Worm (Caenorhabditis elegans) whole organism, L4 larva: ENCODE measurements around the gene F09A5.2.

Experiments used
- F37D6.2 ChIP-seq: sonication (generic microtip); optimal IDR thresholded peaks from 2 replicates; lab custom pipeline; 2016; ENCODE audit warnings: mild to moderate bottlenecking, missing genetic modification characterization, missing compliant biosample characterization
- R02D3.7 ChIP-seq: fragments of 150-350 bp; sonication (generic microtip); optimal IDR thresholded peaks from 3 replicates; lab custom pipeline; 2014; ENCODE audit warnings: missing biosample characterization, missing genetic modification characterization
- Y48G9A.11 ChIP-seq: fragments of 200-800 bp; sonication (Bioruptor generic); IDR thresholded peaks from 2 replicates; pipeline ENCODE4 v1.3.6; 2022; ENCODE audit warnings: missing genetic modification reagents, missing genetic modification characterization, missing compliant biosample characterization
- ceh-32 ChIP-seq: sonication (generic microtip); optimal IDR thresholded peaks from 2 replicates; lab custom pipeline; 2016; ENCODE audit warnings: mild to moderate bottlenecking, missing genetic modification characterization, missing compliant biosample characterization; ENCODE audit not compliant: poor library complexity
- ctbp-1 ChIP-seq: fragments of 200-800 bp; sonication (Bioruptor generic); IDR thresholded peaks from 2 replicates; pipeline ENCODE4 v1.3.6; 2022; ENCODE audit warnings: missing genetic modification reagents, missing genetic modification characterization, missing compliant biosample characterization
- daf-16 ChIP-seq, 3 experiments: sonication (generic microtip); optimal IDR thresholded peaks; 2 replicates each; lab custom pipeline; 2016 to 2017; ENCODE audit warnings: missing genetic modification characterization in 3 of 3, missing genetic modification reagents in 3 of 3, mild to moderate bottlenecking in 2 of 3, missing compliant biosample characterization in 2 of 3, missing biosample characterization in 1 of 3, moderate library complexity in 1 of 3
- daf-19 ChIP-seq: fragments of 200-800 bp; sonication (Bioruptor generic); conservative IDR thresholded peaks from 2 replicates; pipeline ENCODE4 v1.3.6; 2022; ENCODE audit warnings: missing genetic modification characterization, missing compliant biosample characterization
- daf-8 ChIP-seq: fragments of 200-800 bp; sonication (Bioruptor generic); IDR thresholded peaks from 2 replicates; pipeline ENCODE4 v1.3.6; 2022; ENCODE audit warnings: missing genetic modification characterization, missing compliant biosample characterization
- dmd-6 ChIP-seq: fragments of 200-800 bp; sonication (Bioruptor generic); IDR thresholded peaks from 2 replicates; pipeline ENCODE4 v1.3.6; 2022; ENCODE audit warnings: missing genetic modification reagents, missing genetic modification characterization, missing compliant biosample characterization
- dve-1 ChIP-seq: sonication (generic microtip); optimal IDR thresholded peaks from 2 replicates; lab custom pipeline; 2017; ENCODE audit warnings: antibody characterized with exemption, mild to moderate bottlenecking, missing genetic modification characterization, missing compliant biosample characterization; ENCODE audit not compliant: insufficient read depth
- egl-27 ChIP-seq: sonication (generic microtip); optimal IDR thresholded peaks from 3 replicates; lab custom pipeline; 2017; ENCODE audit warnings: missing biosample characterization, missing genetic modification reagents, missing genetic modification characterization
- fkh-10 ChIP-seq: fragments of 150-350 bp; optimal IDR thresholded peaks from 2 replicates; lab custom pipeline; 2014; ENCODE audit warnings: missing biosample characterization, missing genetic modification reagents, missing genetic modification characterization
- hif-1 ChIP-seq, 2 experiments: sonication (generic microtip); optimal IDR thresholded peaks; 2 replicates each; lab custom pipeline; 2016 to 2017; ENCODE audit warnings: missing compliant biosample characterization in 2 of 2, missing genetic modification characterization in 2 of 2, missing genetic modification reagents in 2 of 2, missing genotype in 2 of 2, mild to moderate bottlenecking in 1 of 2
- hlh-11 ChIP-seq: fragments of 200-800 bp; sonication (Bioruptor generic); optimal IDR thresholded peaks from 2 replicates; lab custom pipeline; 2018; ENCODE audit warnings: mild to moderate bottlenecking, missing genetic modification characterization, missing compliant biosample characterization
- hlh-30 ChIP-seq: sonication (generic microtip); optimal IDR thresholded peaks from 2 replicates; lab custom pipeline; 2017; ENCODE audit warnings: antibody characterized with exemption, mild to moderate bottlenecking, missing genetic modification characterization, missing compliant biosample characterization; ENCODE audit not compliant: insufficient read depth
- hmg-1.1 ChIP-seq: fragments of 200-800 bp; sonication (Bioruptor generic); IDR thresholded peaks from 2 replicates; pipeline ENCODE4 v1.3.6; 2022; ENCODE audit warnings: missing genetic modification reagents, missing genetic modification characterization, missing compliant biosample characterization
- lin-1 ChIP-seq: fragments of 200-800 bp; sonication (Bioruptor generic); IDR thresholded peaks from 2 replicates; pipeline ENCODE4 v1.3.6; 2022; ENCODE audit warnings: missing genetic modification reagents, missing genetic modification characterization, missing compliant biosample characterization
- lin-15B ChIP-seq: fragments of 150-350 bp; sonication (generic microtip); optimal IDR thresholded peaks from 3 replicates; lab custom pipeline; 2014; ENCODE audit warnings: missing biosample characterization, missing genetic modification characterization
- lin-29 ChIP-seq: fragments of 200-800 bp; sonication (Bioruptor generic); IDR thresholded peaks from 2 replicates; pipeline ENCODE4 v1.3.6; 2022; ENCODE audit warnings: missing genetic modification reagents, missing genetic modification characterization, missing compliant biosample characterization
- lsy-2 ChIP-seq, 2 experiments: fragments of 150-350 bp in 1 of 2; sonication (generic microtip) in 1 of 2; optimal IDR thresholded peaks; 2 replicates each; lab custom pipeline; 2014 to 2017; ENCODE audit warnings: missing biosample characterization in 2 of 2, missing genetic modification characterization in 2 of 2
- madf-5 ChIP-seq, 2 experiments: fragments of 200-800 bp; sonication (Bioruptor generic); IDR thresholded peaks; 2 replicates each; pipeline ENCODE4 v1.3.6; 2022; ENCODE audit warnings: missing compliant biosample characterization in 2 of 2, missing genetic modification characterization in 2 of 2
- mdl-1 ChIP-seq, 2 experiments: fragments of 150-350 bp in 1 of 2; sonication (generic microtip) in 1 of 2; optimal IDR thresholded peaks; 2 replicates each; lab custom pipeline; 2014 to 2017; ENCODE audit warnings: missing biosample characterization in 2 of 2, missing genetic modification characterization in 2 of 2
- mep-1 ChIP-seq: fragments of 150-350 bp; sonication (generic microtip); optimal IDR thresholded peaks from 3 replicates; lab custom pipeline; 2014; ENCODE audit warnings: missing biosample characterization, missing genetic modification characterization
- mes-2 ChIP-seq: sonication (generic microtip); optimal IDR thresholded peaks from 2 replicates; lab custom pipeline; 2016; ENCODE audit warnings: missing genotype, mild to moderate bottlenecking, missing genetic modification characterization, missing compliant biosample characterization; ENCODE audit not compliant: poor library complexity, severe bottlenecking
- mxl-2 ChIP-seq: fragments of 200-800 bp; sonication (Bioruptor generic); conservative IDR thresholded peaks from 2 replicates; pipeline ENCODE4 v1.3.6; 2022; ENCODE audit warnings: missing genetic modification reagents, missing genetic modification characterization, missing compliant biosample characterization
- mxl-3 ChIP-seq: fragments of 200-800 bp; sonication (Bioruptor generic); optimal IDR thresholded peaks from 2 replicates; lab custom pipeline; 2018; ENCODE audit warnings: mild to moderate bottlenecking, missing genetic modification characterization, missing compliant biosample characterization
- nhr-102 ChIP-seq: sonication (generic microtip); optimal IDR thresholded peaks from 2 replicates; lab custom pipeline; 2016; ENCODE audit warnings: mild to moderate bottlenecking, missing genetic modification characterization, moderate library complexity, missing compliant biosample characterization
- nhr-11 ChIP-seq: fragments of 150-350 bp; optimal IDR thresholded peaks from 2 replicates; lab custom pipeline; 2014; ENCODE audit warnings: missing biosample characterization, missing genetic modification characterization
- nhr-25 ChIP-seq: sonication (generic microtip); optimal IDR thresholded peaks from 2 replicates; lab custom pipeline; 2017; ENCODE audit warnings: missing genetic modification characterization, mild to moderate bottlenecking, missing compliant biosample characterization, antibody characterized with exemption, moderate library complexity, borderline replicate concordance; ENCODE audit not compliant: insufficient read depth
- nhr-28 ChIP-seq: fragments of 150-350 bp; optimal IDR thresholded peaks from 2 replicates; lab custom pipeline; 2014; ENCODE audit warnings: missing biosample characterization, missing genetic modification characterization
- nhr-41 ChIP-seq: fragments of 200-800 bp; sonication (Bioruptor generic); IDR thresholded peaks from 2 replicates; pipeline ENCODE4 v1.3.6; 2022; ENCODE audit warnings: missing genetic modification reagents, missing genetic modification characterization, missing compliant biosample characterization
- nhr-6 ChIP-seq: fragments of 150-350 bp; optimal IDR thresholded peaks from 2 replicates; lab custom pipeline; 2014; ENCODE audit warnings: missing biosample characterization, missing genetic modification characterization
- pqm-1 ChIP-seq: sonication (generic microtip); optimal IDR thresholded peaks from 2 replicates; lab custom pipeline; 2017; ENCODE audit warnings: missing biosample characterization, missing genetic modification characterization
- rbr-2 ChIP-seq: sonication (generic microtip); optimal IDR thresholded peaks from 2 replicates; lab custom pipeline; 2016; ENCODE audit warnings: missing genotype, missing genetic modification characterization, missing compliant biosample characterization
- sdz-12 ChIP-seq: fragments of 200-800 bp; sonication (Bioruptor generic); optimal IDR thresholded peaks from 2 replicates; lab custom pipeline; 2018; ENCODE audit warnings: mild to moderate bottlenecking, missing genetic modification characterization, missing compliant biosample characterization
- snpc-4 ChIP-seq: fragments of 150-350 bp; optimal IDR thresholded peaks from 2 replicates; lab custom pipeline; 2014; ENCODE audit warnings: missing biosample characterization, missing genetic modification characterization
- tag-97 ChIP-seq: fragments of 200-800 bp; sonication (Bioruptor generic); IDR thresholded peaks from 2 replicates; pipeline ENCODE4 v1.3.6; 2022; ENCODE audit warnings: missing genetic modification characterization, missing compliant biosample characterization
- tra-1 ChIP-seq: fragments of 200-800 bp; sonication (Bioruptor generic); IDR thresholded peaks from 2 replicates; pipeline ENCODE4 v1.3.6; 2022; ENCODE audit warnings: missing genetic modification reagents, missing genetic modification characterization, missing compliant biosample characterization
- unc-62 ChIP-seq, 3 experiments: fragments of 150-350 bp in 1 of 3; sonication (generic microtip); optimal IDR thresholded peaks in 2 of 3; peaks in 1 of 3; 1 replicate in 1 of 3; 2 replicates in 2 of 3; lab custom pipeline; 2014 to 2017; ENCODE audit warnings: missing biosample characterization in 3 of 3, missing genetic modification characterization in 3 of 3, missing genetic modification reagents in 3 of 3, missing genotype in 1 of 3
- zag-1 ChIP-seq: fragments of 150-350 bp; optimal IDR thresholded peaks from 2 replicates; lab custom pipeline; 2014; ENCODE audit warnings: missing biosample characterization, missing genetic modification characterization

The F09A5.2 gene

ce11 chrX:13147105-13147504 is 12.2 kb downstream of the F09A5.2 start:
- TF ChIP-seq hlh-11 (tag; lab: Kevin White, UChicago) (peak; percentile 45), nhr-102 (tag; lab: Kevin White, UChicago) (no peak), lin-29 (GFP tag; lab: Robert Waterston, UW) (no peak), nhr-11 (tag; lab: Kevin White, UChicago) (peak; percentile 44), F37D6.2 (tag; lab: Kevin White, UChicago) (no peak), lin-1 (GFP tag; lab: Robert Waterston, UW) (no peak), madf-5 (GFP tag; IDR thresholded peaks at IDR 0.05; lab: Robert Waterston, UW) (no peak), Y48G9A.11 (no peak), mxl-3 (GFP tag; lab: Kevin White, UChicago) (peak; percentile 65), hlh-30 (tag; lab: Kevin White, UChicago) (peak; percentile 87), fkh-10 (peak; percentile 30), unc-62 (GFP tag; optimal IDR thresholded peaks at IDR 0.05 in 1 of 2; lab: Kevin White, UChicago) (peak in 1 of 2 experiments; percentile 94), unc-62 (tag; optimal IDR thresholded peaks at IDR 0.05; lab: Kevin White, UChicago) (no peak), nhr-28 (tag; lab: Kevin White, UChicago) (no peak), snpc-4 (tag; lab: Kevin White, UChicago) (no peak), zag-1 (no peak), R02D3.7 (tag; lab: Kevin White, UChicago) (no peak), tra-1 (GFP tag; lab: Robert Waterston, UW) (peak; percentile 30; the same call in 1 of the 2 replicates), lsy-2 (tag; optimal IDR thresholded peaks at IDR 0.05; lab: Kevin White, UChicago) (no peak), mes-2 (tag; lab: Kevin White, UChicago) (no peak), tag-97 (GFP tag; lab: Robert Waterston, UW) (no peak), mep-1 (tag; lab: Kevin White, UChicago) (peak; percentile 57), daf-16 (GFP tag; optimal IDR thresholded peaks at IDR 0.05; lab: Kevin White, UChicago) (peak in 1 of 2 experiments; percentile 55), daf-16 (tag; optimal IDR thresholded peaks at IDR 0.05; lab: Kevin White, UChicago) (peak; percentile 55), lin-15B (tag; lab: Kevin White, UChicago) (no peak), hif-1 (tag; optimal IDR thresholded peaks at IDR 0.05; lab: Kevin White, UChicago) (peak in 1 of 2 experiments; percentile 48), nhr-6 (no peak), ceh-32 (no peak), rbr-2 (tag; lab: Kevin White, UChicago) (peak; percentile 53), egl-27 (tag; lab: Kevin White, UChicago) (no peak), pqm-1 (no peak), hmg-1.1 (GFP tag; lab: Robert Waterston, UW) (no peak), mdl-1 (tag; optimal IDR thresholded peaks at IDR 0.05; lab: Kevin White, UChicago) (peak; percentile 50 to 93), daf-8 (no peak), daf-19 (GFP tag; lab: Robert Waterston, UW) (no peak), nhr-25 (tag; lab: Kevin White, UChicago) (no peak), sdz-12 (no peak), nhr-41 (no peak), ctbp-1 (GFP tag; lab: Robert Waterston, UW) (no peak)

- TF ChIP-seq mxl-2 (GFP tag; lab: Robert Waterston, UW) (no peak), hlh-30 (tag; lab: Kevin White, UChicago) (peak; percentile 29), dmd-6 (GFP tag; lab: Robert Waterston, UW) (0 out of 2 replicates have a peak, but pooled peaks have one; percentile 23), hlh-11 (tag; lab: Kevin White, UChicago) (peak; percentile 27), dve-1 (tag; lab: Kevin White, UChicago) (peak; percentile 3)
- TF ChIP-seq, all 104 proteins: peak for 4
Observed at ce11 chrX:13154514-13154913, 19.6 kb downstream of the F09A5.2 start.
